Worm (Caenorhabditis elegans) whole organism, midembryonic: Measurements from ENCODE around the gene Y46H3C.7.
A peak's percentile ranks its signal among the peaks of the same experiment; 100 is the strongest.
"Not testable (repeated sequence)": the region's sequence is repeated elsewhere in the genome, so short reads cannot be mapped to it uniquely, and the experiment has no call there.

Experiments used
- klf-2 ChIP-seq: fragments of 200-800 bp; sonication (Bioruptor generic); conservative IDR thresholded peaks from 2 replicates; pipeline ENCODE4 v1.3.6; 2022; ENCODE audit warnings: missing genetic modification reagents, missing genetic modification characterization, missing compliant biosample characterization
- ztf-23 ChIP-seq: fragments of 200-800 bp; sonication (Bioruptor generic); IDR thresholded peaks from 2 replicates; pipeline ENCODE4 v1.3.6; 2022; ENCODE audit warnings: missing genetic modification reagents, missing genetic modification characterization, missing compliant biosample characterization

DNA sequence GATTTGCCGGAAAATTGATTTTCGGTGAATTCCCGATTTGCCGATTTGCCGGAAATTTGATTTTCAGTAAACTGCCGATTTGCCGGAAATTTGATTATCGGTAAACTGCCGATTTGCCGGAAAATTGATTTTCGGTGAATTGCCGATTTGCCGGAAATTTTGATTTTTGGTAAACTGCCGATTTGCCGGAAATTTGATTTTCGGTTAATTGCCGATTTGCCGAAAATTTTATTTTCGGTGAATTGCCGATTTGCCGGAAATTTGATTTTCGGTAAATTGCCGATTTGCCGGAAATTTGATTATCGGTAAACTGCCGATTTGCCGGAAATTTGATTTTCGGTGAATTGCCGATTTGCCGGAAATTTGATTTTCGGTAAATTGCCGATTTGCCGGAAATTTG, 18.6 kb upstream of the Y46H3C.7 start:
- not testable (repeated sequence) for TF ChIP-seq klf-2
- TF ChIP-seq ztf-23 (GFP tag; lab: Robert Waterston, UW) = peak; percentile 37; the same call in 1 of the 2 replicates
